Fruit fly (Drosophila melanogaster) whole organism, wandering third instar larva: ENCODE results near the gene kin17.

ENCODE experiments used
- jim ChIP-seq: fragments of 175-275, 200-325 bp; sonication (Bioruptor generic); optimal IDR thresholded peaks from 2 replicates; lab custom pipeline; 2016; ENCODE audit warnings: missing biosample characterization, mild to moderate bottlenecking, missing genetic modification characterization
- lola ChIP-seq: fragments of >200 bp; optimal IDR thresholded peaks from 2 replicates; lab custom pipeline; 2017; ENCODE audit warnings: missing biosample characterization, missing genetic modification characterization
- pan ChIP-seq: fragments of >200 bp; optimal IDR thresholded peaks from 2 replicates; lab custom pipeline; 2017
- sv ChIP-seq: fragments of 200-800 bp; sonication (Bioruptor generic); optimal IDR thresholded peaks from 3 replicates; lab custom pipeline; 2016; ENCODE audit warnings: missing biosample characterization, missing genetic modification characterization
- woc ChIP-seq: sonication (Bioruptor generic); optimal IDR thresholded peaks from 2 replicates; lab custom pipeline; 2016; ENCODE audit warnings: missing biosample characterization, mild to moderate bottlenecking, missing genetic modification characterization

- TF ChIP-seq woc (GFP tag; lab: Kevin White, UChicago) = no peak
- TF ChIP-seq sv (GFP tag; lab: Kevin White, UChicago) = no peak
- TF ChIP-seq jim = no peak
- TF ChIP-seq pan (lab: Kevin White, UChicago) = no peak
- TF ChIP-seq lola (GFP tag; lab: Kevin White, UChicago) = no peak
These were observed 44.7 kb downstream of the kin17 start, which contains the start of gene trbl for dm6 chr3L:20401026-20401912.
